Fruit fly (Drosophila melanogaster) S2 (cell line): ENCODE measurements around the gene CG42635.

Source experiments
- CG8478 ChIP-seq: fragments of >200 bp; optimal IDR thresholded peaks from 2 replicates; lab custom pipeline; 2018
- CTCF ChIP-seq, 2 experiments: fragments of >200 bp; optimal IDR thresholded peaks; 2 replicates each; lab custom pipeline; 2018

The CG42635 gene

dm6 chr2L:18007635-18008034 lies at the start of gene CG42635, which contains the start of gene CG42634:
CG42635 (plus strand) TSS chr2L:18007935.
CG42634 (plus strand) TSS chr2L:18007935.
- no peak for TF ChIP-seq CG8478 (lab: Kevin White, UChicago)
- no peak for TF ChIP-seq CTCF (optimal IDR thresholded peaks at IDR 0.05; lab: Kevin White, UChicago)

dm6 chr2L:17958306-17958705 lies 49.4 kb upstream of the CG42635 start:
- TF ChIP-seq CTCF (optimal IDR thresholded peaks at IDR 0.05; lab: Kevin White, UChicago) (peak; percentile 54 to 75), CG8478 (lab: Kevin White, UChicago) (no peak)

dm6 chr2L:17960214-17960613 lies 47.5 kb upstream of the CG42635 start:
- TF ChIP-seq CTCF (optimal IDR thresholded peaks at IDR 0.05; lab: Kevin White, UChicago) (peak; percentile 85 to 88), CG8478 (lab: Kevin White, UChicago) (no peak)

dm6 chr2L:17963071-17963567 lies 44.6 kb upstream of the CG42635 start, which contains the start of gene CG5674:
CG5674 (plus strand) TSS chr2L:17963379.
- TF ChIP-seq CTCF (optimal IDR thresholded peaks at IDR 0.05; lab: Kevin White, UChicago) (peak; percentile 72 to 81), CG8478 (lab: Kevin White, UChicago) (no peak)

dm6 chr2L:17963710-17964109 lies 44.0 kb upstream of the CG42635 start:
- no peak for TF ChIP-seq CG8478 (lab: Kevin White, UChicago)
- TF ChIP-seq CTCF (optimal IDR thresholded peaks at IDR 0.05; lab: Kevin White, UChicago), result peak; percentile 34 to 51

- no peak for TF ChIP-seq CTCF (optimal IDR thresholded peaks at IDR 0.05; lab: Kevin White, UChicago)
- no peak for TF ChIP-seq CG8478 (lab: Kevin White, UChicago)
Observed at dm6 chr2L:17972999-17973398, 34.7 kb upstream of the CG42635 start.

- TF ChIP-seq CG8478 (lab: Kevin White, UChicago) (no peak), CTCF (optimal IDR thresholded peaks at IDR 0.05; lab: Kevin White, UChicago) (no peak)
Observed at dm6 chr2L:17982372-17982771, 25.4 kb upstream of the CG42635 start, which contains the start of gene btv. btv (minus strand) TSS chr2L:17982472.

dm6 chr2L:17986099-17986498 lies 21.6 kb upstream of the CG42635 start, which contains the start of gene CG5681:
CG5681 (plus strand) TSS chr2L:17986399.
- TF ChIP-seq CTCF (optimal IDR thresholded peaks at IDR 0.05; lab: Kevin White, UChicago) (no peak), CG8478 (lab: Kevin White, UChicago) (no peak)

dm6 chr2L:17988955-17989354 lies 18.8 kb upstream of the CG42635 start:
- TF ChIP-seq CG8478 (lab: Kevin White, UChicago) (no peak), CTCF (optimal IDR thresholded peaks at IDR 0.05; lab: Kevin White, UChicago) (no peak)

dm6 chr2L:17990118-17990517 lies 17.6 kb upstream of the CG42635 start, which contains the start of gene Prosbeta5R2:
Prosbeta5R2 (plus strand) TSS chr2L:17990418.
- no peak for TF ChIP-seq CG8478 (lab: Kevin White, UChicago)
- TF ChIP-seq CTCF (optimal IDR thresholded peaks at IDR 0.05; lab: Kevin White, UChicago), result no peak

dm6 chr2L:17990771-17991170 lies 17.0 kb upstream of the CG42635 start:
- TF ChIP-seq CG8478 (lab: Kevin White, UChicago) (no peak), CTCF (optimal IDR thresholded peaks at IDR 0.05; lab: Kevin White, UChicago) (no peak)

- TF ChIP-seq CTCF (optimal IDR thresholded peaks at IDR 0.05; lab: Kevin White, UChicago) (no peak), CG8478 (lab: Kevin White, UChicago) (no peak)
Observed at dm6 chr2L:18002149-18002548, 5.6 kb upstream of the CG42635 start.

dm6 chr2L:18003028-18003836 lies 4.5 kb upstream of the CG42635 start:
- TF ChIP-seq CTCF (optimal IDR thresholded peaks at IDR 0.05; lab: Kevin White, UChicago), result no peak
- TF ChIP-seq CG8478 (lab: Kevin White, UChicago), result no peak

dm6 chr2L:18005481-18005880 lies 2.3 kb upstream of the CG42635 start:
- TF ChIP-seq CG8478 (lab: Kevin White, UChicago) (no peak), CTCF (optimal IDR thresholded peaks at IDR 0.05; lab: Kevin White, UChicago) (no peak)

dm6 chr2L:18006327-18006726 lies 1.4 kb upstream of the CG42635 start, which contains the start of gene CG5693:
CG5693 (plus strand) TSS chr2L:18006627.
- TF ChIP-seq CG8478 (lab: Kevin White, UChicago), result no peak
- TF ChIP-seq CTCF (optimal IDR thresholded peaks at IDR 0.05; lab: Kevin White, UChicago), result no peak
